Fruit fly (Drosophila melanogaster): ENCODE results near the gene Prx6a.

DNA sequence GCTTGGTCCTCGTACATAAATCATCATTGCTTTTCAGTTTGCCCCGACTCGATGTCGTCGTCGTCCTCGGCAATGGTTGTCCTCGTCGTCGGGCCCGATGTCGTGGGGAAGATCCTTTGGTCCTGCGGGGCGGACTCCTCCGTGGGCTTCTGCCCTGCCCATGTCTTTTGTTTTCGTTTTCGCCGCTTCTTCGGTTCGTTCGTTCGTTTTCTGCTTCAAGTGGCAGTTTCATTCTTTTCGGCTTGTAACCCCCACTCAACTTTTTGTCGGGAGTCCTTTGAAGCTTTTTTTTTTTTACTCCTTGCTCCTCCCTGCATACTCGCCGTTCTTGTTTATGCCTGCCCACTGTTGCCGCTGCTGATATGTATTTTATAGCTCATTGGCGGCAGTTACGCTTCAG lies 25.6 kb upstream of the Prx6a start:
- TF ChIP-seq fru (optimal IDR thresholded peaks at IDR 0.05) (no peak), CG10366 (GFP tag; IDR thresholded peaks at IDR 0.05) (no peak), sug (tag; optimal IDR thresholded peaks at IDR 0.05) (no peak), wor (GFP tag; IDR thresholded peaks at IDR 0.05) (no peak), lbe (GFP tag; optimal IDR thresholded peaks at IDR 0.05) (no peak), CG18619 (GFP tag; optimal IDR thresholded peaks at IDR 0.05) (no peak)
